Worm (Caenorhabditis elegans): ENCODE data around the gene dhs-22.

dhs-22 gene

ce11 chrV:14396123-14396669 is 25.0 kb downstream of the dhs-22 start:
- TF ChIP-seq nhr-47 (tag; optimal IDR thresholded peaks at IDR 0.05) (no peak), nhr-12 (tag; optimal IDR thresholded peaks at IDR 0.05) (no peak), grh-1 (GFP tag; IDR thresholded peaks at IDR 0.05) (no peak), pag-3 (tag; optimal IDR thresholded peaks at IDR 0.05; ENCODE audit: borderline replicate concordance, insufficient read depth) (no peak), nhr-84 (tag; optimal IDR thresholded peaks at IDR 0.05) (no peak), nhr-11 (tag; optimal IDR thresholded peaks at IDR 0.05) (no peak), C34B4.2 (tag; optimal IDR thresholded peaks at IDR 0.05) (no peak), swsn-7 (tag; optimal IDR thresholded peaks at IDR 0.05) (no peak), sup-37 (GFP tag; optimal IDR thresholded peaks at IDR 0.05) (no peak), nhr-71 (tag; optimal IDR thresholded peaks at IDR 0.05) (no peak), ztf-11 (tag; optimal IDR thresholded peaks at IDR 0.05) (no peak), lin-39 (tag; optimal IDR thresholded peaks at IDR 0.05) (no peak), ceh-90 (tag; optimal IDR thresholded peaks at IDR 0.05) (no peak), vab-15 (tag; optimal IDR thresholded peaks at IDR 0.05) (no peak)

DNA sequence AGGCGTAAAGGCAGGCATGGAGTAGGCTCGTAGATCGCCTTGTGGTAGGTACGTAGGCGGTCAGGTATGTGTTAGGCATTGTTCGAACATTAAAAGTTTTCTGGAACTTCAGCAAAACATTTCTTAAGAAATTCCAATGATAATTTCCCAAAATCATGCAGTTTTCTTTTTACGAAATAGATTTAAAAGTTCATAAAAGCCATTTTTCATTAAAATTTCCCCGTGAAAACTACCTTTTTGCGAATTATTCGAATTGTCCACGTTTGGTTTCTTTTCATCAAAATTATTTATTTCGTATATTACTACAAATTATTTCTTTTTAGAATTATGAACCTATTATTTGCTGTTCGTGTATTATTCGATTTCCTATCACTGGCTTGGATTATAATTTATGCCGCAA is 26.5 kb downstream of the dhs-22 start, which contains the start of gene C15H11.13:
Gene C15H11.13, plus strand, starts transcription at position 301 of the 400 bp plus-strand sequence.
- no peak for TF ChIP-seq hpl-2 (GFP tag; optimal IDR thresholded peaks at IDR 0.05)
- no peak for TF ChIP-seq lin-39 (tag; optimal IDR thresholded peaks at IDR 0.05)

DNA sequence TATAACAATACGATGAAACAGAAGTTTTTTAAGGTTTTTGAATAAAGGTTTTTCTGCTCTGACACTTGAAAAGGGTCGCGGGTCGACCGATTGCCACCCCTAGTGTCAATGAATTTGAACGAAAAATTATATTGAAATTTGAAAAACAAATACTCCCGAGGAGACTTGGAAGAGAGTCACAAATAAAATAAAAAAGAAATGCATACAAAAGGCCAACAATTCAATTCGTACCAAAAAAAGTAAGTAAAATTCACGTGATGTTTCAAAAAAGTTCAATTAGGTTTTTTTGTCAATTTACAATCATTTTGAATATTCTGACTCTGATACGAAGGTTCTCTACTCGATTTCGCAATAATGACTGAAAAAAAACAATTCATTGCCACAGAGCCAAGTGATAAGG is 27.7 kb downstream of the dhs-22 start, which contains the start of gene C15H11.1:
Gene C15H11.1, plus strand, starts transcription at position 301 of the 400 bp plus-strand sequence.
- TF ChIP-seq irx-1 (tag; optimal IDR thresholded peaks at IDR 0.05) (no peak), skn-1 (tag; optimal IDR thresholded peaks at IDR 0.05) (no peak)

ce11 chrV:14391830-14392229 is 29.4 kb downstream of the dhs-22 start, which contains the start of gene C15H11.10:
Gene C15H11.10 (plus strand): TSS chrV:14392130.
- TF ChIP-seq nhr-19 (GFP tag; conservative IDR thresholded peaks at IDR 0.05): no peak
- TF ChIP-seq efl-3 (GFP tag; optimal IDR thresholded peaks at IDR 0.05): no peak
- no peak for TF ChIP-seq zip-4 (GFP tag; optimal IDR thresholded peaks at IDR 0.05)
- TF ChIP-seq efl-1 (optimal IDR thresholded peaks at IDR 0.05): no peak
- TF ChIP-seq efl-1 (GFP tag; optimal IDR thresholded peaks at IDR 0.05 in 1 of 2): no peak
- TF ChIP-seq nhr-11 (tag; optimal IDR thresholded peaks at IDR 0.05): no peak
- TF ChIP-seq lsy-2 (tag; optimal IDR thresholded peaks at IDR 0.05): no peak
- no peak for TF ChIP-seq grh-1 (GFP tag; IDR thresholded peaks at IDR 0.05)

- no peak for TF ChIP-seq pag-3 (tag; optimal IDR thresholded peaks at IDR 0.05; ENCODE audit: borderline replicate concordance, insufficient read depth)
- no peak for TF ChIP-seq ceh-88 (GFP tag; IDR thresholded peaks at IDR 0.05)
- TF ChIP-seq lin-14 (GFP tag; optimal IDR thresholded peaks at IDR 0.05): no peak
- no peak for TF ChIP-seq jun-1 (tag; optimal IDR thresholded peaks at IDR 0.05)
- TF ChIP-seq fkh-8 (tag; optimal IDR thresholded peaks at IDR 0.05): peak; percentile 8
- peak; percentile 10 for TF ChIP-seq nhr-71 (tag; optimal IDR thresholded peaks at IDR 0.05)
- no peak for TF ChIP-seq ztf-4 (tag; optimal IDR thresholded peaks at IDR 0.05)
- TF ChIP-seq efl-1 (optimal IDR thresholded peaks at IDR 0.05): no peak
- no peak for TF ChIP-seq efl-1 (GFP tag; optimal IDR thresholded peaks at IDR 0.05 in 1 of 2)
- no peak for TF ChIP-seq alr-1 (tag; optimal IDR thresholded peaks at IDR 0.05; ENCODE audit: borderline replicate concordance)
- TF ChIP-seq hlh-4 (tag; optimal IDR thresholded peaks at IDR 0.05): peak; percentile 55
- no peak for TF ChIP-seq sox-4 (tag; optimal IDR thresholded peaks at IDR 0.05)
- TF ChIP-seq mab-9 (GFP tag; IDR thresholded peaks at IDR 0.05): no peak
- TF ChIP-seq C34B4.2 (tag; optimal IDR thresholded peaks at IDR 0.05): no peak
- TF ChIP-seq pax-3 (tag; optimal IDR thresholded peaks at IDR 0.05): peak; percentile 4
- no peak for TF ChIP-seq lin-39 (tag; optimal IDR thresholded peaks at IDR 0.05)
- TF ChIP-seq mep-1 (tag; optimal IDR thresholded peaks at IDR 0.05): no peak
- no peak for TF ChIP-seq zag-1 (tag; optimal IDR thresholded peaks at IDR 0.05)
- no peak for TF ChIP-seq vab-15 (tag; optimal IDR thresholded peaks at IDR 0.05)
- TF ChIP-seq nhr-11 (tag; optimal IDR thresholded peaks at IDR 0.05): no peak
- no peak for TF ChIP-seq isw-1 (GFP tag; IDR thresholded peaks at IDR 0.05)
- no peak for TF ChIP-seq nhr-84 (tag; optimal IDR thresholded peaks at IDR 0.05)
- no peak for TF ChIP-seq Y116A8C.19 (tag; optimal IDR thresholded peaks at IDR 0.05; ENCODE audit: borderline replicate concordance)
- TF ChIP-seq tbx-2 (tag; optimal IDR thresholded peaks at IDR 0.05): no peak
- TF ChIP-seq fkh-4 (tag; optimal IDR thresholded peaks at IDR 0.05; ENCODE audit: borderline replicate concordance): no peak
- TF ChIP-seq hpl-2 (GFP tag; optimal IDR thresholded peaks at IDR 0.05): no peak
Observed at ce11 chrV:14380242-14380641, 41.0 kb downstream of the dhs-22 start.
